Worm (Caenorhabditis elegans) whole organism, L2 larva: ENCODE data around the gene slc-25A18.2.

ENCODE experiments used
- C34F6.9 ChIP-seq: fragments of 150-350 bp; optimal IDR thresholded peaks from 2 replicates; lab custom pipeline; 2014; ENCODE audit warnings: missing biosample characterization, missing genetic modification characterization
- F13H6.1 ChIP-seq: sonication (generic microtip); optimal IDR thresholded peaks from 2 replicates; lab custom pipeline; 2016; ENCODE audit warnings: missing genetic modification characterization, missing compliant biosample characterization
- aly-2 ChIP-seq: fragments of 150-350 bp; optimal IDR thresholded peaks from 2 replicates; lab custom pipeline; 2014; ENCODE audit warnings: missing biosample characterization, missing genetic modification characterization
- blmp-1 ChIP-seq: sonication (generic microtip); optimal IDR thresholded peaks from 2 replicates; lab custom pipeline; 2017; ENCODE audit warnings: missing genetic modification characterization, mild to moderate bottlenecking, missing compliant biosample characterization, antibody characterized with exemption, moderate library complexity; ENCODE audit not compliant: insufficient read depth
- ceh-82 ChIP-seq: fragments of 150-350 bp; optimal IDR thresholded peaks from 2 replicates; lab custom pipeline; 2014; ENCODE audit warnings: missing biosample characterization, missing genetic modification characterization
- crh-2 ChIP-seq: sonication (generic microtip); optimal IDR thresholded peaks from 2 replicates; lab custom pipeline; 2017; ENCODE audit warnings: missing biosample characterization, missing genetic modification characterization
- dmd-4 ChIP-seq: sonication (generic microtip); optimal IDR thresholded peaks from 2 replicates; lab custom pipeline; 2017; ENCODE audit warnings: missing biosample characterization, missing genetic modification characterization
- elt-1 ChIP-seq: fragments of 150-350 bp; optimal IDR thresholded peaks from 2 replicates; lab custom pipeline; 2014; ENCODE audit warnings: missing biosample characterization, missing genetic modification characterization
- fos-1 ChIP-seq: fragments of 150-350 bp; optimal IDR thresholded peaks from 2 replicates; lab custom pipeline; 2014; ENCODE audit warnings: missing biosample characterization, missing genetic modification characterization
- gmeb-1 ChIP-seq: fragments of 150-350 bp; optimal IDR thresholded peaks from 2 replicates; lab custom pipeline; 2014; ENCODE audit warnings: missing biosample characterization, missing genetic modification characterization
- lin-11 ChIP-seq: fragments of 150-350 bp; sonication (generic microtip); optimal IDR thresholded peaks from 2 replicates; lab custom pipeline; 2014; ENCODE audit warnings: missing biosample characterization, missing genetic modification characterization, inconsistent platforms, mixed read lengths
- lin-13 ChIP-seq: fragments of 150-350 bp; optimal IDR thresholded peaks from 2 replicates; lab custom pipeline; 2014; ENCODE audit warnings: missing biosample characterization, missing genetic modification reagents, missing genetic modification characterization
- lin-39 ChIP-seq: fragments of 150-350 bp; optimal IDR thresholded peaks from 2 replicates; lab custom pipeline; 2014; ENCODE audit warnings: missing biosample characterization, missing genetic modification reagents, missing genetic modification characterization
- lsy-2 ChIP-seq, 2 experiments: fragments of 150-350 bp in 1 of 2; sonication (generic microtip) in 1 of 2; optimal IDR thresholded peaks; 2 replicates each; lab custom pipeline; 2014 to 2017; ENCODE audit warnings: missing biosample characterization in 2 of 2, missing genetic modification characterization in 2 of 2
- mab-5 ChIP-seq: fragments of 150-350 bp; optimal IDR thresholded peaks from 2 replicates; lab custom pipeline; 2014; ENCODE audit warnings: missing biosample characterization, missing genetic modification characterization
- nhr-10 ChIP-seq: sonication (generic microtip); optimal IDR thresholded peaks from 2 replicates; lab custom pipeline; 2017; ENCODE audit warnings: missing biosample characterization, missing genetic modification characterization
- nhr-11 ChIP-seq: fragments of 150-350 bp; optimal IDR thresholded peaks from 2 replicates; lab custom pipeline; 2014; ENCODE audit warnings: missing biosample characterization, missing genetic modification characterization
- nhr-129 ChIP-seq: fragments of 150-350 bp; optimal IDR thresholded peaks from 2 replicates; lab custom pipeline; 2014; ENCODE audit warnings: missing biosample characterization, missing genetic modification characterization
- nhr-23 ChIP-seq: fragments of 150-350 bp; optimal IDR thresholded peaks from 2 replicates; lab custom pipeline; 2014; ENCODE audit warnings: missing biosample characterization, missing genetic modification reagents, missing genetic modification characterization
- nhr-237 ChIP-seq: fragments of 150-350 bp; optimal IDR thresholded peaks from 2 replicates; lab custom pipeline; 2014; ENCODE audit warnings: missing biosample characterization, missing genetic modification characterization
- nhr-6 ChIP-seq: fragments of 150-350 bp; optimal IDR thresholded peaks from 2 replicates; lab custom pipeline; 2014; ENCODE audit warnings: missing biosample characterization, missing genetic modification characterization
- sem-4 ChIP-seq: fragments of 150-350 bp; optimal IDR thresholded peaks from 2 replicates; lab custom pipeline; 2014; ENCODE audit warnings: missing biosample characterization, missing genetic modification reagents, missing genetic modification characterization
- sma-9 ChIP-seq, 2 experiments: fragments of 150-350 bp in 1 of 2; sonication (generic microtip) in 1 of 2; optimal IDR thresholded peaks; 2 replicates each; lab custom pipeline; 2014 to 2016; ENCODE audit warnings: missing genetic modification characterization in 2 of 2, mild to moderate bottlenecking in 1 of 2, missing biosample characterization in 1 of 2, missing compliant biosample characterization in 1 of 2, missing genetic modification reagents in 1 of 2, moderate library complexity in 1 of 2
- snpc-4 ChIP-seq: fragments of 150-350 bp; optimal IDR thresholded peaks from 2 replicates; lab custom pipeline; 2014; ENCODE audit warnings: missing biosample characterization, missing genetic modification characterization
- unc-39 ChIP-seq: fragments of 150-350 bp; optimal IDR thresholded peaks from 2 replicates; lab custom pipeline; 2014; ENCODE audit warnings: missing biosample characterization, missing genetic modification characterization
- ztf-1 ChIP-seq: fragments of 200-800 bp; sonication (Bioruptor generic); conservative IDR thresholded peaks from 2 replicates; pipeline ENCODE4 v1.3.6; 2022; ENCODE audit warnings: missing genetic modification characterization, missing compliant biosample characterization
- ztf-11 ChIP-seq: sonication (generic microtip); optimal IDR thresholded peaks from 2 replicates; lab custom pipeline; 2017; ENCODE audit warnings: missing biosample characterization, missing genetic modification characterization
- ztf-4 ChIP-seq: fragments of 150-350 bp; optimal IDR thresholded peaks from 2 replicates; lab custom pipeline; 2014; ENCODE audit warnings: missing biosample characterization, missing genetic modification characterization

The slc-25A18.2 gene

DNA sequence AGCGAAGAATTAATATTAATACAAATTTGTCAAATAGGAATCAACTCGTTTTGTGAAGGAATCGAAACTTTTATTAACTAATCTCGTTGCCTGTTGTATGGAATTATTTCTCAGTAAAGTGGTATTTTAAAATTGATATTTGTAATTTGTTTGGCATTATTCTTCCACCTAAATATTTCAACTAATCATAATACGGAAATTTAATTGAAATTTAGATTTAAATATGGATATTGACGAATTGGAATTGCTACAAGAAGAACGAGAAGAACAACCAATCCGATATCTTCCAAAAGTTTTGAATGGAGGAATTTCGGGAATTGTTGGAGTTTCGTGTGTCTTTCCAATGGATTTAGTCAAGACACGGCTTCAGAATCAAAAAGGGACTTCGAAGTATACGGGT lies at the start of gene slc-25A18.2:
TSS of gene slc-25A18.2 (plus strand) at position 216 of the 400 bp plus-strand sequence.
- no peak for TF ChIP-seq gmeb-1 (tag; lab: Kevin White, UChicago)
- TF ChIP-seq C34F6.9 (tag; lab: Kevin White, UChicago) = no peak
- no peak for TF ChIP-seq F13H6.1 (tag; lab: Kevin White, UChicago)
- no peak for TF ChIP-seq blmp-1 (tag; lab: Kevin White, UChicago)
- no peak for TF ChIP-seq nhr-23 (tag; lab: Kevin White, UChicago)
- TF ChIP-seq crh-2 (tag; lab: Kevin White, UChicago) = no peak
- no peak for TF ChIP-seq snpc-4
- TF ChIP-seq, all 48 proteins: peak for 0

DNA sequence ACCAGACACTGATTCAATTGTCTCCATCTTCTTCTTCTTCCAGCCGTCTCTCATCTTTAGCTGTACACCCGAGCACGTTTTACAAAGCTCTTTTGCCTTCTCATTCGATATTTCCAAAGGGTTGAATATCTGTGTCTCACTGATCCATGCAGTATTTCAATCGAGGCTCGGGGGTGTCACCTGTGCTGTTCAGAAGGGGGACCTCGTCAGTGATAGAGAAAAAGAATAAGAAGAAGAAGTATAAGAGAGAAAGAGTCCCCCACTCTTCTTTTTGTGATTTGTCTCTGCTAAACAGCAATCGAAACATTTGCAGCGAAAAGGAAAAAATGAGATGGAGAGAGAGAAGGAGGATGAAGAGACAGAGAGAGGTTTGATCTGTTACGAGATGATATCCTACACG lies 48.8 kb upstream of the slc-25A18.2 start:
- TF ChIP-seq C34F6.9 (tag; lab: Kevin White, UChicago) (peak; percentile 7), ceh-82 (tag; lab: Kevin White, UChicago) (no peak), nhr-10 (tag; lab: Kevin White, UChicago) (no peak), elt-1 (tag; lab: Kevin White, UChicago) (no peak), nhr-129 (tag; lab: Kevin White, UChicago) (peak; percentile 27), nhr-11 (no peak), F13H6.1 (tag; lab: Kevin White, UChicago) (peak; percentile 66)

DNA sequence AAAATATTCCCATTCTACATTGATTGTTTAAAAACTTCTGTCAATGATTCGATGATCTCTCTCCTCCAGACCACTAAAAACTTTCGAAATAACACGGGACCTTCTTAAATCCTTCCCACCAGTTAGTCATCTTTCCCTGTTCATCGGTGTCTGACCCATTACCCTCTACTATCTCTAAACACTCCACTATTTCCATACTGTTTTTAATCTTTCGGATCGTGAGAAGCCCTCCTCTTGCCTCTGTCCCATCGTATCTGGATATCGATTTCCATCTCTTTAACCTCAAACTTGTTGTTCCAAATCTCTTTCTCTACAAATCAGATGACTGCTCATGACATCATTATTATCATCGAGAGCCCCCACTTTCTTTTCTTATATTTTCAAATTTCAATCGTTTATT lies 46.5 kb upstream of the slc-25A18.2 start:
- TF ChIP-seq lsy-2 (tag; optimal IDR thresholded peaks at IDR 0.05; lab: Kevin White, UChicago) (peak in 1 of 2 experiments; percentile 8), fos-1 (no peak), nhr-129 (tag; lab: Kevin White, UChicago) (peak; percentile 19)

DNA sequence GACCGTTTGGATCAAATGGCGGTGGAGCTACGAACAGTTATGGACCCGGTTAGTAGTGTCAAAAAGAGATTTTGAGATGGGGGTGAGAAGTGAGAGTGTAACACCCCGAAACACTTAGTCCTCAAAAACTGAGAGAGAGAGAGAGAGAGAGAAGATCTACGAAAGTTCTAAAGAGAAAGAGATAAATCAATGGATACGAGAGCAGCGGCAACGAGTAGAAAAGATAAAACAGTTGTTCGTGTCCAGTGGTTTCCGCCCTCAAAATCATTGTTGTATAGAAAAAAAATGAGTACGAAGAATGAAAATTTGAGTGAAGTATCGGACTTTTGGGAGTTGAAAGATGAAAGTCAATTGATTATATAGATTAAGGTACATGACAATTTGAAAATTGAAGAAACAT lies 45.8 kb upstream of the slc-25A18.2 start:
- no peak for TF ChIP-seq snpc-4
- TF ChIP-seq mab-5 = peak; percentile 27
- peak; percentile 40 for TF ChIP-seq sma-9 (GFP tag; optimal IDR thresholded peaks at IDR 0.05; lab: Kevin White, UChicago)
- TF ChIP-seq sma-9 (tag; optimal IDR thresholded peaks at IDR 0.05; lab: Kevin White, UChicago) = no peak
- TF ChIP-seq nhr-129 (tag; lab: Kevin White, UChicago) = peak; percentile 32
- peak; percentile 37 for TF ChIP-seq F13H6.1 (tag; lab: Kevin White, UChicago)

DNA sequence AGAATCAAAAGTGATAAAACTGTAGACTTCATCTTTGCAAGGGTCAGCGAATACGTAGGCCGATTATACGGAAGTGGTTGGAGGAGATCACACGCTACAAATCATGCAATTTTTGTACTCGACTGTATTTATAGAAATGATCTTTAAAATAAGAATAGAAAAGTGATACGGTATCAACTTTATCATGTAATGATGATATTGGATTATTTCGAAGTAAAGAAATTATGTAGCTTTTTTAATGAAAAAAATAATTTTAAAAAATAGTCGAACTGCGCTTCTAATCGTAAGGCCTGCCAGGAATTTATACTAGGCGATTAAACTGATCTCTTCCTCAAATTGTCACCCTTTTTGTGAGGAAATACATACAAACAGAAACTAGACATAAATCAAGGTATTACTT lies 41.0 kb upstream of the slc-25A18.2 start, which contains the start of gene B0496.11:
TSS of gene B0496.11 (minus strand) at position 101 of the 400 bp plus-strand sequence.
- TF ChIP-seq ztf-11 (tag; lab: Kevin White, UChicago) = no peak
- no peak for TF ChIP-seq snpc-4
- TF ChIP-seq nhr-6 (tag; lab: Kevin White, UChicago) = no peak
- TF ChIP-seq unc-39 (tag; lab: Kevin White, UChicago) = no peak

DNA sequence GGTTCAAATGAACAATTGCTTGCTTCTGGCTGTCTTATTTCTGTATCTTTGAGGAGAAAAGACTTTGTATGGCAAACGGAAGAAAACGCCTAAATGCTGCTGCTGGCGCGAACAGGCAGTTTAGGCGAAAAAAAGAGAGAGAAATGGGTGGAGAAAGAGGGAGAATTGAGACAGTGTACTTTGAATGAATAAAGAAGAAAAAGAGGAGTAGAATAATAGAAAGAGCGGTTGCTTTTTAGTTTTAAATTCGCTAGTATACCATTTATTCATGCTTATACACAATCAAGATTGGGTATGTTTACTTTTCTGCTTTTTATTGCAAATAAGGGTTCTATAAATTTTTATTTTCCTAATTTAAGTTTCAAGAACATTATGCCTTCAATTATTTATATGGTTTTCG lies 35.5 kb upstream of the slc-25A18.2 start:
- TF ChIP-seq ceh-82 (tag; lab: Kevin White, UChicago) (no peak), nhr-6 (tag; lab: Kevin White, UChicago) (no peak), unc-39 (tag; lab: Kevin White, UChicago) (no peak), lin-13 (GFP tag; lab: Kevin White, UChicago) (no peak), aly-2 (tag; lab: Kevin White, UChicago) (no peak), elt-1 (tag; lab: Kevin White, UChicago) (no peak), dmd-4 (tag; lab: Kevin White, UChicago) (no peak), nhr-10 (tag; lab: Kevin White, UChicago) (no peak), lsy-2 (tag; optimal IDR thresholded peaks at IDR 0.05; lab: Kevin White, UChicago) (no peak), sem-4 (tag; lab: Kevin White, UChicago) (no peak), ztf-4 (no peak), ztf-1 (GFP tag; lab: Robert Waterston, UW) (no peak), nhr-237 (tag; lab: Kevin White, UChicago) (no peak)
- TF ChIP-seq, all 48 proteins: peak for 0

ce11 chrIV:7440238-7440637 lies 34.6 kb upstream of the slc-25A18.2 start:
- no peak for TF ChIP-seq lin-11 (tag; lab: Kevin White, UChicago)
- TF ChIP-seq blmp-1 (tag; lab: Kevin White, UChicago) = peak; percentile 80
- TF ChIP-seq snpc-4 = no peak
- TF ChIP-seq lin-39 (tag; lab: Kevin White, UChicago) = no peak
- TF ChIP-seq, all 48 proteins: peak for 1
